Fruit fly (Drosophila melanogaster) whole organism, embryonic: Measurements from ENCODE around the gene CG14340.

Source experiments
- Bgb ChIP-seq: fragments of 200-800 bp; sonication (Bioruptor generic); IDR thresholded peaks from 2 replicates; pipeline ENCODE4 v1.3.6; 2022; ENCODE audit warnings: missing biosample characterization, missing genetic modification characterization; ENCODE audit not compliant: partially characterized antibody
- Bteb2 ChIP-seq: fragments of 200-800 bp; sonication (Bioruptor generic); optimal IDR thresholded peaks from 2 replicates; lab custom pipeline; 2016; ENCODE audit warnings: missing biosample characterization, missing genetic modification characterization
- CG11093 ChIP-seq: fragments of 200-800 bp; sonication (Bioruptor generic); IDR thresholded peaks from 3 replicates; pipeline ENCODE4 v1.3.6; 2022; ENCODE audit warnings: missing biosample characterization, missing genetic modification characterization
- CG12236 ChIP-seq: fragments of 200-800 bp; sonication (Bioruptor generic); optimal IDR thresholded peaks from 2 replicates; lab custom pipeline; 2016; ENCODE audit warnings: missing biosample characterization, missing genetic modification characterization
- CG12391 ChIP-seq: fragments of 200-800 bp; sonication (Bioruptor generic); optimal IDR thresholded peaks from 3 replicates; lab custom pipeline; 2018; ENCODE audit warnings: missing biosample characterization, mild to moderate bottlenecking, missing genetic modification characterization, moderate library complexity
- CG15011 ChIP-seq: fragments of 200-800 bp; sonication (Bioruptor generic); optimal IDR thresholded peaks from 3 replicates; lab custom pipeline; 2018; ENCODE audit warnings: missing biosample characterization, mild to moderate bottlenecking, missing genetic modification characterization
- CG15696 ChIP-seq: fragments of 200-800 bp; sonication (Bioruptor generic); optimal IDR thresholded peaks from 2 replicates; lab custom pipeline; 2019; ENCODE audit warnings: missing biosample characterization, mild to moderate bottlenecking, missing genetic modification characterization, moderate library complexity
- CG1647 ChIP-seq: fragments of 200-800 bp; sonication (Bioruptor generic); optimal IDR thresholded peaks from 3 replicates; lab custom pipeline; 2016; ENCODE audit warnings: missing biosample characterization, missing genetic modification characterization
- CG16779 ChIP-seq: fragments of 200-800 bp; sonication (Bioruptor generic); IDR thresholded peaks from 2 replicates; pipeline ENCODE4 v1.3.6; 2022; ENCODE audit warnings: missing biosample characterization, missing genetic modification characterization
- CG2202 ChIP-seq: fragments of 200-800 bp; sonication (Bioruptor generic); optimal IDR thresholded peaks from 2 replicates; lab custom pipeline; 2018; ENCODE audit warnings: missing biosample characterization, mild to moderate bottlenecking, missing genetic modification characterization
- CG30403 ChIP-seq: fragments of 200-800 bp; sonication (Bioruptor generic); optimal IDR thresholded peaks from 3 replicates; lab custom pipeline; 2016; ENCODE audit warnings: missing biosample characterization, missing genetic modification characterization
- CG31365 ChIP-seq: fragments of 200-800 bp; sonication (Bioruptor generic); optimal IDR thresholded peaks from 2 replicates; lab custom pipeline; 2018; ENCODE audit warnings: missing biosample characterization, mild to moderate bottlenecking, missing genetic modification characterization
- CG32767 ChIP-seq: fragments of 200-800 bp; sonication (Bioruptor generic); IDR thresholded peaks from 2 replicates; pipeline ENCODE4 v1.3.6; 2022; ENCODE audit warnings: missing biosample characterization, missing genetic modification characterization
- CG42726 ChIP-seq: fragments of 200-800 bp; sonication (Bioruptor generic); IDR thresholded peaks from 2 replicates; pipeline ENCODE4 v1.3.6; 2022; ENCODE audit warnings: missing biosample characterization, missing genetic modification characterization; ENCODE audit not compliant: partially characterized antibody
- CG4328 ChIP-seq: fragments of 200-800 bp; sonication (Bioruptor generic); optimal IDR thresholded peaks from 3 replicates; lab custom pipeline; 2017; ENCODE audit warnings: missing biosample characterization, missing genetic modification reagents, missing genetic modification characterization
- CG4854 ChIP-seq: fragments of 200-800 bp; sonication (Bioruptor generic); optimal IDR thresholded peaks from 2 replicates; lab custom pipeline; 2016; ENCODE audit warnings: missing biosample characterization, missing genetic modification characterization, inconsistent platforms
- CG7357 ChIP-seq: fragments of 200-800 bp; sonication (Bioruptor generic); IDR thresholded peaks from 3 replicates; pipeline ENCODE4 v1.3.6; 2022; ENCODE audit warnings: missing biosample characterization, missing genetic modification characterization
- CrebB ChIP-seq: fragments of 200-800 bp; sonication (Bioruptor generic); optimal IDR thresholded peaks from 3 replicates; lab custom pipeline; 2018; ENCODE audit warnings: missing biosample characterization, mild to moderate bottlenecking, missing genetic modification characterization
- D ChIP-seq, 2 experiments: fragments of 200-800 bp in 1 of 2; fragments of >200 bp in 1 of 2; sonication (Bioruptor generic) in 1 of 2; optimal IDR thresholded peaks; 2 replicates in 1 of 2; 3 replicates in 1 of 2; lab custom pipeline; 2017; ENCODE audit warnings: mild to moderate bottlenecking in 1 of 2, missing biosample characterization in 1 of 2, missing genetic modification characterization in 1 of 2, missing genetic modification reagents in 1 of 2
- D19A ChIP-seq: fragments of 200-800 bp; optimal IDR thresholded peaks from 3 replicates; lab custom pipeline; 2019; ENCODE audit warnings: missing biosample characterization, mild to moderate bottlenecking, missing genetic modification characterization, moderate library complexity
- Deaf1 ChIP-seq: fragments of 200-800 bp; optimal IDR thresholded peaks from 3 replicates; lab custom pipeline; 2019; ENCODE audit warnings: missing biosample characterization, mild to moderate bottlenecking, missing genetic modification characterization, moderate library complexity
- Dip3 ChIP-seq: fragments of 200-800 bp; sonication (Bioruptor generic); optimal IDR thresholded peaks from 3 replicates; lab custom pipeline; 2016; ENCODE audit warnings: missing biosample characterization, missing genetic modification characterization
- Drgx ChIP-seq: fragments of 200-800 bp; sonication (Bioruptor generic); IDR thresholded peaks from 2 replicates; pipeline ENCODE4 v1.3.6; 2022; ENCODE audit warnings: missing biosample characterization, missing genetic modification characterization
- E2f2 ChIP-seq: fragments of 200-800 bp; sonication (Bioruptor generic); IDR thresholded peaks from 2 replicates; pipeline ENCODE4 v1.3.6; 2022; ENCODE audit warnings: missing biosample characterization, missing genetic modification characterization
- Fer1 ChIP-seq: fragments of 200-800 bp; sonication (Bioruptor generic); optimal IDR thresholded peaks from 2 replicates; lab custom pipeline; 2017; ENCODE audit warnings: missing biosample characterization, mild to moderate bottlenecking, missing genetic modification characterization
- Gug ChIP-seq: fragments of 200-800 bp; sonication (Bioruptor generic); IDR thresholded peaks from 4 replicates; pipeline ENCODE4 v1.3.6; 2022; ENCODE audit warnings: missing biosample characterization, missing genetic modification characterization
- HLH4C ChIP-seq: fragments of 200-800 bp; sonication (Bioruptor generic); IDR thresholded peaks from 3 replicates; pipeline ENCODE4 v1.3.6; 2022; ENCODE audit warnings: missing biosample characterization, missing genetic modification characterization; ENCODE audit not compliant: partially characterized antibody
- Hmr ChIP-seq: fragments of 200-800 bp; sonication (Bioruptor generic); optimal IDR thresholded peaks from 3 replicates; lab custom pipeline; 2017; ENCODE audit warnings: mild to moderate bottlenecking, missing biosample characterization, missing genetic modification reagents, missing genetic modification characterization
- Lhr ChIP-seq: fragments of 200-800 bp; sonication (Bioruptor generic); optimal IDR thresholded peaks from 3 replicates; lab custom pipeline; 2017; ENCODE audit warnings: mild to moderate bottlenecking, missing biosample characterization, missing genetic modification reagents, missing genetic modification characterization
- Lpt ChIP-seq: fragments of >200 bp; optimal IDR thresholded peaks from 2 replicates; lab custom pipeline; 2018; ENCODE audit warnings: missing biosample characterization, missing genetic modification characterization
- Mad ChIP-seq: fragments of 200-800 bp; sonication (Bioruptor generic); optimal IDR thresholded peaks from 2 replicates; lab custom pipeline; 2016; ENCODE audit warnings: missing biosample characterization, missing genetic modification characterization
- Neu2 ChIP-seq: fragments of 200-800 bp; sonication (Bioruptor generic); optimal IDR thresholded peaks from 3 replicates; lab custom pipeline; 2016; ENCODE audit warnings: missing biosample characterization, missing genetic modification characterization, borderline replicate concordance
- Oaz ChIP-seq: fragments of 200-800 bp; sonication (Bioruptor generic); IDR thresholded peaks from 2 replicates; pipeline ENCODE4 v1.3.6; 2022; ENCODE audit warnings: missing biosample characterization, missing genetic modification characterization
- Oli ChIP-seq: fragments of 200-800 bp; sonication (Bioruptor generic); optimal IDR thresholded peaks from 2 replicates; lab custom pipeline; 2018; ENCODE audit warnings: missing biosample characterization, mild to moderate bottlenecking, missing genetic modification characterization, moderate library complexity
- Opbp ChIP-seq: fragments of 200-800 bp; sonication (Bioruptor generic); IDR thresholded peaks from 3 replicates; pipeline ENCODE4 v1.3.6; 2022; ENCODE audit warnings: missing biosample characterization, missing genetic modification characterization; ENCODE audit not compliant: partially characterized antibody
- Spps ChIP-seq: fragments of 200-800 bp; sonication (Bioruptor generic); optimal IDR thresholded peaks from 2 replicates; lab custom pipeline; 2018; ENCODE audit warnings: missing biosample characterization, mild to moderate bottlenecking, missing genetic modification characterization
- ab ChIP-seq: fragments of 200-800 bp; sonication (Bioruptor generic); optimal IDR thresholded peaks from 2 replicates; lab custom pipeline; 2016; ENCODE audit warnings: missing biosample characterization, missing genetic modification characterization
- br ChIP-seq: fragments of >200 bp; optimal IDR thresholded peaks from 2 replicates; lab custom pipeline; 2017
- caup ChIP-seq: fragments of 200-800 bp; sonication (Bioruptor generic); optimal IDR thresholded peaks from 3 replicates; lab custom pipeline; 2017; ENCODE audit warnings: missing biosample characterization, mild to moderate bottlenecking, missing genetic modification characterization, moderate library complexity; ENCODE audit not compliant: severe bottlenecking
- eyg ChIP-seq: fragments of 200-800 bp; sonication (Bioruptor generic); optimal IDR thresholded peaks from 3 replicates; lab custom pipeline; 2016; ENCODE audit warnings: missing biosample characterization, missing genetic modification characterization
- fd96Cb ChIP-seq: fragments of 200-800 bp; sonication (Bioruptor generic); optimal IDR thresholded peaks from 2 replicates; lab custom pipeline; 2018; ENCODE audit warnings: missing biosample characterization, mild to moderate bottlenecking, missing genetic modification characterization, moderate library complexity
- gsb-n ChIP-seq: fragments of 200-800 bp; sonication (Bioruptor generic); optimal IDR thresholded peaks from 3 replicates; lab custom pipeline; 2018; ENCODE audit warnings: missing biosample characterization, mild to moderate bottlenecking, missing genetic modification characterization
- run ChIP-seq: fragments of 200-800 bp; sonication (Bioruptor generic); optimal IDR thresholded peaks from 3 replicates; lab custom pipeline; 2018; ENCODE audit warnings: missing biosample characterization, mild to moderate bottlenecking, missing genetic modification characterization
- sc ChIP-seq, 3 experiments: fragments of >200 bp in 2 of 3; fragments of 200-800 bp in 1 of 3; sonication (Bioruptor generic) in 1 of 3; optimal IDR thresholded peaks; 2 replicates in 2 of 3; 3 replicates in 1 of 3; lab custom pipeline; 2017; ENCODE audit warnings: mild to moderate bottlenecking in 1 of 3, missing biosample characterization in 1 of 3, missing genetic modification characterization in 1 of 3, missing genetic modification reagents in 1 of 3
- sqz ChIP-seq: fragments of 200-800 bp; sonication (Bioruptor generic); optimal IDR thresholded peaks from 3 replicates; lab custom pipeline; 2018; ENCODE audit warnings: missing biosample characterization, mild to moderate bottlenecking, missing genetic modification characterization
- stwl ChIP-seq: fragments of 200-800 bp; sonication (Bioruptor generic); optimal IDR thresholded peaks from 3 replicates; lab custom pipeline; 2018; ENCODE audit warnings: missing biosample characterization, mild to moderate bottlenecking, missing genetic modification characterization, moderate library complexity
- zfh2 ChIP-seq: fragments of 200-800 bp; sonication (Bioruptor generic); optimal IDR thresholded peaks from 2 replicates; lab custom pipeline; 2016; ENCODE audit warnings: missing biosample characterization, missing genetic modification characterization

The CG14340 gene

dm6 chr2L:1118880-1119809, 6.4 kb downstream of the CG14340 start (continued):
- TF ChIP-seq Spps (no peak), sqz (no peak), Oaz (GFP tag; lab: Robert Waterston, UW) (peak; percentile 61), Oli (peak; percentile 64), ab (GFP tag; lab: Kevin White, UChicago) (peak; percentile 55), CG11093 (peak; percentile 54; the same call in 2 of the 3 replicates), br (no peak), Bgb (GFP tag; lab: Robert Waterston, UW) (peak; percentile 67), E2f2 (GFP tag; lab: Robert Waterston, UW) (peak; percentile 44), fd96Cb (tag; lab: Kevin White, UChicago) (peak; percentile 63), CG12391 (peak; percentile 74), gsb-n (tag; lab: Kevin White, UChicago) (no peak), Lpt (GFP tag; lab: Kevin White, UChicago) (no peak), Deaf1 (tag; lab: Kevin White, UChicago) (peak; percentile 97), stwl (peak; percentile 4), CG42726 (GFP tag; lab: Robert Waterston, UW) (peak; percentile 55; the same call in 1 of the 2 replicates), CG4854 (GFP tag; lab: Kevin White, UChicago) (peak; percentile 39), CG4328 (GFP tag; lab: Kevin White, UChicago) (no peak), CG15696 (tag; lab: Kevin White, UChicago) (no peak), Dip3 (GFP tag; lab: Kevin White, UChicago) (peak; percentile 77), D (optimal IDR thresholded peaks at IDR 0.05; lab: Kevin White, UChicago) (no peak), D (GFP tag; optimal IDR thresholded peaks at IDR 0.05; lab: Kevin White, UChicago) (peak; percentile 32), Mad (GFP tag; lab: Kevin White, UChicago) (peak; percentile 49), CG7357 (GFP tag; lab: Robert Waterston, UW) (peak; percentile 63), CG15011 (GFP tag; lab: Kevin White, UChicago) (peak; percentile 50), CG12236 (GFP tag; lab: Kevin White, UChicago) (no peak), HLH4C (peak; percentile 37; the same call in 2 of the 3 replicates), Drgx (GFP tag; lab: Robert Waterston, UW) (peak; percentile 82), eyg (GFP tag; lab: Kevin White, UChicago) (no peak), Opbp (peak; percentile 40; the same call in 1 of the 3 replicates), CG16779 (GFP tag; lab: Robert Waterston, UW) (peak; percentile 73), CG1647 (peak; percentile 59), CG31365 (tag; lab: Kevin White, UChicago) (no peak), caup (GFP tag; lab: Kevin White, UChicago) (peak; percentile 70), run (tag; lab: Kevin White, UChicago) (no peak), CG30403 (GFP tag; lab: Kevin White, UChicago) (peak; percentile 69), zfh2 (GFP tag; lab: Kevin White, UChicago) (peak; percentile 75), Bteb2 (GFP tag; lab: Kevin White, UChicago) (peak; percentile 76), Lhr (GFP tag; lab: Kevin White, UChicago) (no peak), Fer1 (GFP tag; lab: Kevin White, UChicago) (peak; percentile 78), Gug (peak; percentile 63; the same call in 2 of the 4 replicates), D19A (peak; percentile 51), CrebB (peak; percentile 16), sc (optimal IDR thresholded peaks at IDR 0.05; lab: Kevin White, UChicago) (no peak), sc (GFP tag; optimal IDR thresholded peaks at IDR 0.05; lab: Kevin White, UChicago) (peak; percentile 47), Hmr (peak; percentile 88), CG32767 (peak; percentile 63), CG2202 (tag; lab: Kevin White, UChicago) (no peak), Neu2 (GFP tag; lab: Kevin White, UChicago) (no peak)
